Worm (Caenorhabditis elegans) whole organism, L1 larva: Measurements from ENCODE around the gene T04A8.13.
"Not testable (repeated sequence)": the region's sequence is repeated elsewhere in the genome, so short reads cannot be mapped to it uniquely, and the experiment has no call there.

Experiments used
- C04F5.9 ChIP-seq: sonication (generic microtip); optimal IDR thresholded peaks from 2 replicates; lab custom pipeline; 2016; ENCODE audit warnings: missing genetic modification characterization, missing compliant biosample characterization
- C16A3.4 ChIP-seq: fragments of 150-350 bp; optimal IDR thresholded peaks from 2 replicates; lab custom pipeline; 2014; ENCODE audit warnings: missing biosample characterization, missing genetic modification characterization
- aha-1 ChIP-seq: fragments of 150-350 bp; optimal IDR thresholded peaks from 2 replicates; lab custom pipeline; 2014; ENCODE audit warnings: missing biosample characterization, missing genetic modification characterization
- alr-1 ChIP-seq: fragments of 200-800 bp; sonication (Bioruptor generic); optimal IDR thresholded peaks from 2 replicates; lab custom pipeline; 2018; ENCODE audit warnings: borderline replicate concordance, mild to moderate bottlenecking, missing genetic modification characterization, missing compliant biosample characterization
- aly-2 ChIP-seq: fragments of 150-350 bp; optimal IDR thresholded peaks from 2 replicates; lab custom pipeline; 2014; ENCODE audit warnings: missing biosample characterization, missing genetic modification characterization
- ama-1 ChIP-seq: fragments of 150-350 bp; optimal IDR thresholded peaks from 2 replicates; lab custom pipeline; 2014
- blmp-1 ChIP-seq: fragments of 150-350 bp; optimal IDR thresholded peaks from 2 replicates; lab custom pipeline; 2014; ENCODE audit warnings: missing biosample characterization, missing genetic modification characterization
- ceh-8 ChIP-seq: fragments of 200-800 bp; sonication (Bioruptor generic); optimal IDR thresholded peaks from 2 replicates; lab custom pipeline; 2018; ENCODE audit warnings: mild to moderate bottlenecking, missing genetic modification characterization, moderate library complexity, missing compliant biosample characterization
- ceh-82 ChIP-seq, 3 experiments: fragments of 150-350 bp in 1 of 3; sonication (generic microtip) in 2 of 3; optimal IDR thresholded peaks; 2 replicates each; lab custom pipeline; 2014 to 2017; ENCODE audit warnings: missing biosample characterization in 3 of 3, missing genetic modification characterization in 3 of 3
- ceh-90 ChIP-seq: sonication (generic microtip); optimal IDR thresholded peaks from 2 replicates; lab custom pipeline; 2016; ENCODE audit warnings: missing genetic modification characterization, missing compliant biosample characterization
- efl-1 ChIP-seq, 4 experiments: fragments of 150-350 bp; optimal IDR thresholded peaks in 3 of 4; peaks in 1 of 4; 1 replicate in 1 of 4; 2 replicates in 3 of 4; lab custom pipeline; 2014; ENCODE audit warnings: missing biosample characterization in 2 of 4, missing genetic modification characterization in 2 of 4, missing genetic modification reagents in 2 of 4
- egl-27 ChIP-seq, 2 experiments: fragments of 150-350 bp in 1 of 2; sonication (generic microtip); optimal IDR thresholded peaks; 3 replicates each; lab custom pipeline; 2017 to 2018; ENCODE audit warnings: missing biosample characterization in 2 of 2, missing genetic modification characterization in 2 of 2, missing genetic modification reagents in 2 of 2
- elt-2 ChIP-seq: sonication (generic microtip); optimal IDR thresholded peaks from 2 replicates; lab custom pipeline; 2016; ENCODE audit warnings: missing genetic modification characterization, mild to moderate bottlenecking, inconsistent platforms, missing compliant biosample characterization, missing genetic modification reagents
- ets-5 ChIP-seq: fragments of 200-800 bp; sonication (Bioruptor generic); IDR thresholded peaks from 2 replicates; pipeline ENCODE4 v1.3.6; 2022; ENCODE audit warnings: missing genetic modification characterization, missing compliant biosample characterization
- fos-1 ChIP-seq: fragments of 150-350 bp; optimal IDR thresholded peaks from 2 replicates; lab custom pipeline; 2014; ENCODE audit warnings: missing biosample characterization, missing genetic modification characterization
- grh-1 ChIP-seq: fragments of 200-800 bp; sonication (Bioruptor generic); IDR thresholded peaks from 2 replicates; pipeline ENCODE4 v1.3.6; 2022; ENCODE audit warnings: missing genetic modification reagents, missing genetic modification characterization, missing compliant biosample characterization
- hlh-4 ChIP-seq: sonication (generic microtip); optimal IDR thresholded peaks from 2 replicates; lab custom pipeline; 2016; ENCODE audit warnings: mild to moderate bottlenecking, missing genetic modification characterization, missing compliant biosample characterization
- isw-1 ChIP-seq: fragments of 200-800 bp; sonication (Bioruptor generic); IDR thresholded peaks from 2 replicates; pipeline ENCODE4 v1.3.6; 2022; ENCODE audit warnings: missing genetic modification characterization, missing compliant biosample characterization
- lin-14 ChIP-seq: fragments of 200-800 bp; sonication (Bioruptor generic); optimal IDR thresholded peaks from 2 replicates; lab custom pipeline; 2018; ENCODE audit warnings: mild to moderate bottlenecking, missing genetic modification characterization, moderate library complexity, missing compliant biosample characterization
- lir-3 ChIP-seq: sonication (generic microtip); optimal IDR thresholded peaks from 2 replicates; lab custom pipeline; 2016; ENCODE audit warnings: mild to moderate bottlenecking, missing genetic modification characterization, moderate library complexity, missing compliant biosample characterization; ENCODE audit not compliant: poor library complexity
- lsy-2 ChIP-seq, 2 experiments: fragments of 150-350 bp; optimal IDR thresholded peaks; 2 replicates each; lab custom pipeline; 2014; ENCODE audit warnings: missing biosample characterization in 2 of 2, missing genetic modification characterization in 2 of 2
- mab-9 ChIP-seq: fragments of 200-800 bp; sonication (Bioruptor generic); IDR thresholded peaks from 2 replicates; pipeline ENCODE4 v1.3.6; 2022; ENCODE audit warnings: missing genetic modification reagents, missing genetic modification characterization, missing compliant biosample characterization
- mef-2 ChIP-seq: fragments of 150-350 bp; optimal IDR thresholded peaks from 2 replicates; lab custom pipeline; 2014; ENCODE audit warnings: missing biosample characterization, missing genetic modification characterization
- mep-1 ChIP-seq: fragments of 150-350 bp; optimal IDR thresholded peaks from 2 replicates; lab custom pipeline; 2014; ENCODE audit warnings: missing biosample characterization, missing genetic modification characterization
- nhr-19 ChIP-seq: fragments of 200-800 bp; sonication (Bioruptor generic); conservative IDR thresholded peaks from 2 replicates; pipeline ENCODE4 v1.3.6; 2022; ENCODE audit warnings: missing genetic modification characterization, missing compliant biosample characterization
- nhr-20 ChIP-seq: sonication (generic microtip); optimal IDR thresholded peaks from 2 replicates; lab custom pipeline; 2016; ENCODE audit warnings: mild to moderate bottlenecking, missing genetic modification characterization, missing compliant biosample characterization
- nhr-237 ChIP-seq: fragments of 150-350 bp; optimal IDR thresholded peaks from 2 replicates; lab custom pipeline; 2014; ENCODE audit warnings: missing biosample characterization, missing genetic modification characterization
- nhr-28 ChIP-seq: fragments of 150-350 bp; optimal IDR thresholded peaks from 2 replicates; lab custom pipeline; 2014; ENCODE audit warnings: missing biosample characterization, missing genetic modification characterization
- nhr-47 ChIP-seq: sonication (generic microtip); optimal IDR thresholded peaks from 2 replicates; lab custom pipeline; 2016; ENCODE audit warnings: mild to moderate bottlenecking, missing genetic modification characterization, moderate library complexity, missing compliant biosample characterization
- nhr-71 ChIP-seq: sonication (generic microtip); optimal IDR thresholded peaks from 2 replicates; lab custom pipeline; 2016; ENCODE audit warnings: mild to moderate bottlenecking, missing genetic modification characterization, moderate library complexity, missing compliant biosample characterization
- nhr-76 ChIP-seq: sonication (generic microtip); optimal IDR thresholded peaks from 2 replicates; lab custom pipeline; 2017; ENCODE audit warnings: missing biosample characterization, missing genetic modification characterization
- nhr-77 ChIP-seq: fragments of 150-350 bp; optimal IDR thresholded peaks from 2 replicates; lab custom pipeline; 2014; ENCODE audit warnings: missing biosample characterization, missing genetic modification characterization
- nhr-85 ChIP-seq: sonication (generic microtip); peaks from one replicate; lab custom pipeline; 2016; ENCODE audit warnings: missing genetic modification characterization, inconsistent platforms, missing compliant biosample characterization
- rnt-1 ChIP-seq: sonication (generic microtip); optimal IDR thresholded peaks from 2 replicates; lab custom pipeline; 2016; ENCODE audit warnings: mild to moderate bottlenecking, missing genetic modification characterization, moderate library complexity, missing compliant biosample characterization
- skn-1 ChIP-seq: fragments of 150-350 bp; optimal IDR thresholded peaks from 2 replicates; lab custom pipeline; 2014; ENCODE audit warnings: missing biosample characterization, missing genetic modification characterization
- sox-4 ChIP-seq: sonication (generic microtip); optimal IDR thresholded peaks from 2 replicates; lab custom pipeline; 2016; ENCODE audit warnings: missing genetic modification characterization, missing compliant biosample characterization
- sptf-1 ChIP-seq: fragments of 150-350 bp; optimal IDR thresholded peaks from 2 replicates; lab custom pipeline; 2014; ENCODE audit warnings: missing biosample characterization, missing genetic modification characterization
- swsn-7 ChIP-seq: sonication (generic microtip); optimal IDR thresholded peaks from 2 replicates; lab custom pipeline; 2016; ENCODE audit warnings: missing genetic modification characterization, missing compliant biosample characterization
- tbx-2 ChIP-seq: sonication (generic microtip); optimal IDR thresholded peaks from 2 replicates; lab custom pipeline; 2016; ENCODE audit warnings: missing genetic modification characterization, missing compliant biosample characterization
- tlp-1 ChIP-seq: fragments of 150-350 bp; optimal IDR thresholded peaks from 2 replicates; lab custom pipeline; 2014; ENCODE audit warnings: missing biosample characterization, missing genetic modification characterization
- unc-98 ChIP-seq: fragments of 200-800 bp; sonication (Bioruptor generic); IDR thresholded peaks from 2 replicates; pipeline ENCODE4 v1.3.6; 2022; ENCODE audit warnings: missing genetic modification characterization, missing compliant biosample characterization
- zip-4 ChIP-seq: fragments of 200-800 bp; sonication (Bioruptor generic); optimal IDR thresholded peaks from 2 replicates; lab custom pipeline; 2018; ENCODE audit warnings: mild to moderate bottlenecking, missing genetic modification characterization, moderate library complexity, missing compliant biosample characterization

The T04A8.13 gene

DNA sequence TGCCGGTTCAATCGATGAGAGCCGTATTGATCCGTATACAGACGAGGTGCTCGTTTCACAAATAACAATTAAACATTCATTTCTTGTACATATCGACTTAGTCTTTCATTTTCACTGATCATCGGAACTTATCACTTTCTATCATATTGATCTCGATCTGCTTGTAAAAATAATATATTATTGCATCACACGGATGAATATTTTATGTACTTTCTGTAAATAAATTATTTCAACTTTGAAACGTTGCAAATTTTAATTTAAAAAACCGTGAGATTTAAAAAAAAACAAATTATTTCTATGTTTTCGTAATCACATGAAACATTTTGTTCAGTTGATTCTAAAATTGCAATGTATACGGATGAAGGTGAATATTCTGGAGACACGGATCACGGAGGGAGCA is 35.8 kb downstream of the T04A8.13 start, which contains the start of gene twk-6:
Gene twk-6, plus strand, starts transcription at position 301 of the 400 bp plus-strand sequence.
- not testable (repeated sequence) for TF ChIP-seq tbx-2 (tag; lab: Kevin White, UChicago); mef-2 (tag; lab: Kevin White, UChicago); mab-9 (GFP tag; lab: Robert Waterston, UW)

DNA sequence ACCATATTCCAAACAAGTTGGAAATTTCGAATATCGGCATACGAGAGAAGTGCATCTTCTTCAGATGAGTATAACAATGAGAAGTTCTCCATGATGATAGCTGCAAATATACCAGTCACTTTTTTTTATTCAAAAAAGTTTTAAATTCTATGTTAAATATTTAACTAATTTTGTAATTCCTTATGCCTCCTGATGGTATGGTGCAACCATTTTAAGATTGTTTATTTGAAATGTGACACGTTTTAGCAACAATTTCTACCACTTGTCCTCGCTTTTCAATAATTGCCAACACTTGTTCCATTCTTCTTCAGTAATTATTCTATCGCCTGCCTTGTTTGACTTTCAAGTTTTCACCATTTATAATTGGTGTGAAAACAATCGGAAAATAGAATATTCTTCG is 39.2 kb downstream of the T04A8.13 start, which contains the start of gene F17C8.6:
Gene F17C8.6, minus strand, starts transcription at position 101 of the 400 bp plus-strand sequence.
- TF ChIP-seq efl-1 (optimal IDR thresholded peaks at IDR 0.05; lab: Kevin White, UChicago), result no peak
- TF ChIP-seq efl-1 (GFP tag; optimal IDR thresholded peaks at IDR 0.05 in 1 of 2; lab: Kevin White, UChicago), result no peak
- no peak for TF ChIP-seq nhr-85 (tag; lab: Kevin White, UChicago)
- TF ChIP-seq sox-4, result no peak
- TF ChIP-seq ets-5 (GFP tag; lab: Robert Waterston, UW), result no peak
- TF ChIP-seq zip-4, result no peak
- no peak for TF ChIP-seq blmp-1 (tag; lab: Kevin White, UChicago)
- TF ChIP-seq unc-98 (GFP tag; lab: Robert Waterston, UW), result no peak
- no peak for TF ChIP-seq swsn-7
- TF ChIP-seq nhr-77 (tag; lab: Kevin White, UChicago), result no peak
- TF ChIP-seq skn-1 (tag; lab: Kevin White, UChicago), result no peak
- no peak for TF ChIP-seq aly-2 (tag; lab: Kevin White, UChicago)
- TF ChIP-seq fos-1 (tag; lab: Kevin White, UChicago), result no peak
- TF ChIP-seq tlp-1 (tag; lab: Kevin White, UChicago), result no peak
- TF ChIP-seq nhr-71 (tag; lab: Kevin White, UChicago), result no peak
- TF ChIP-seq ceh-82 (tag; optimal IDR thresholded peaks at IDR 0.05; lab: Kevin White, UChicago), result no peak
- no peak for TF ChIP-seq elt-2 (tag; lab: Kevin White, UChicago)

DNA sequence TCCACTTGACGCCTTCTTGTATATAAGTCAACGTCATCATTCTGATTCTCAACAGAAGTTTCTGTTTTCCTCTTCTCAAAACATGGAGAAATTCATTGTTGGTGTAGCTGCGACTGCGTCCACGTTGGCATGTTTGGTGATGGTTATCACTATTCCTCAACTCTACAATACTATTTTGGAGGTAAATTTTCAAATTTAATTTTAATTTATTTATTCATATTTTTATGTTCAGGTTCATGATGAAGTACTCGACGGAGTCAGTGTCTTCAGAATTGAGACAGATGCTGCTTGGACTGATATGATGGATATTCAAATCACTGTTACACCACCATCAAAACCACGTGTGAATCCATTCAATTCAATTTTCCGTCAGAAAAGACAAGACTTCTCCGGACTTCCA is 41.3 kb downstream of the T04A8.13 start, which contains the start of gene col-89:
Gene col-89, plus strand, starts transcription at position 19 of the 400 bp plus-strand sequence.
- TF ChIP-seq ama-1 (lab: Kevin White, UChicago) (no peak), efl-1 (optimal IDR thresholded peaks at IDR 0.05; lab: Kevin White, UChicago) (no peak), efl-1 (GFP tag; optimal IDR thresholded peaks at IDR 0.05 in 1 of 2; lab: Kevin White, UChicago) (peak in 1 of 2 experiments; percentile 66)
- TF ChIP-seq, all 84 proteins: peak for 1

DNA sequence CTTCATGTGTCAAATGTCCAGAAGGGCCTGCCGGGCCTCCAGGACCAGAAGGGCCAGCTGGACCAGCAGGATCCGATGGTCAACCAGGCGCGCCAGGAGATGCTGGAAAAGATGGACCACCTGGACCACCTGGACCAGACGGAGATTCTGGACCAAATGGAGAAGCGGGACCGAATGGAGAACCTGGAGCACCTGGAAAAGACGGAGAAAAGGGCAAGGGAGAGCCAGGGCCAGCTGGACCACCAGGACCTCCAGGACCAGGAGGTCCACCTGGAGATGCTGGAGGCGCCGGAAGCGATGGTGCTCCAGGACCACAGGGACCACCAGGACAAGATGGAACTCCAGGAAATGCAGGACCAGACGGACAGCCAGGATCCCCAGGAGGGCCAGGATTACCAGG is 41.9 kb downstream of the T04A8.13 start:
- TF ChIP-seq rnt-1 (no peak), nhr-237 (tag; lab: Kevin White, UChicago) (no peak), efl-1 (optimal IDR thresholded peaks at IDR 0.05; lab: Kevin White, UChicago) (no peak), efl-1 (GFP tag; optimal IDR thresholded peaks at IDR 0.05 in 1 of 2; lab: Kevin White, UChicago) (peak in 1 of 2 experiments; percentile 10), unc-98 (GFP tag; lab: Robert Waterston, UW) (no peak), lir-3 (tag; lab: Kevin White, UChicago) (no peak)

DNA sequence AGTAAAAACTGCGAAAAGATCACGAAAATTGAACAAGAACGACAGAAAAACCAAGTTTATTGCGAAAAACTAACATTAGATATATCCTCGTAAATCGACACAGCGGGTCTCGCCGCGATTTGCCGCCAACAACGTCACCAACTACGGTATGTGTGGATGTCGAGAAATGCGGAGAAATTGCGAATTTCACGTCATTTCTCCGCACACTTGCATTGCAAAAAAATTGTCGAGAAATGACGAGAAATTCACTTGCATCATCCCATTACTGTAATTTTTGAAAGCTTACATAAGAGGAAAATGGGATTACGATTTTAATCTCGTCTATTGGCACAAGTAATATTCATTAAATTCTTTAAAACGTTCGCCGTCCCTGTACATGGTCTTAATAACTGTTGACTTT is 45.8 kb downstream of the T04A8.13 start:
- TF ChIP-seq mab-9 (GFP tag; lab: Robert Waterston, UW), result 0 out of 2 replicates have a peak, but pooled peaks have one; percentile 34
- peak; percentile 95 for TF ChIP-seq C04F5.9 (tag; lab: Kevin White, UChicago)
- peak in 1 of 2 experiments; percentile 23 for TF ChIP-seq lsy-2 (tag; optimal IDR thresholded peaks at IDR 0.05; lab: Kevin White, UChicago)
- TF ChIP-seq grh-1 (GFP tag; lab: Robert Waterston, UW), result 0 out of 2 replicates have a peak, but pooled peaks have one; percentile 29
- TF ChIP-seq isw-1 (GFP tag; lab: Robert Waterston, UW), result peak; percentile 59
- peak; percentile 64 for TF ChIP-seq nhr-19 (GFP tag; lab: Robert Waterston, UW)

DNA sequence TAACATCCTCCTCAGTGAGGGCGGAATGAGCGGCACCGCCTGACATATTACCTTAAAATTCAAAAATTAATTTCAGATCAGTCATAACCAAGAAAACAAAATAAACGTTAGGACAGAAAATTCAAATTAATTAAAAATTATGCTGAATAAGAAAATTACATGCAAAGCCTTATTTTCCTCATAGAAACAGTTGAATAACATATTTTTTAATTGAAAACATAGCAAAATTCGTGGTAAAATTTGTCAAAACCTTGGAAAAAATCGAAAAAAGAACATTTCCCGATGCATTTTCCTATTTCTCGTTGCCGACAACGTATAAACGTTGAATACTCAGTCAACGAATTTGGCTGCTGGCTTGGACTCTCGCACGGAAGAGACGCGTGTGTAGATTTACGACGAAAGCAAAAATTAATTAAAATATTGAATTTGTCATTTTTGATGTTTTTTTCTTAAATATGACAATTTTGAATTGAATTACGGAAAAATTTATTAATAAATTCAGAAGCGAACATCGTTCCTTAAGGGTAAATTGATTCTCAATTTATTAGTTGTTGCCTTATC is 47.3 kb downstream of the T04A8.13 start, which contains the start of the genes rps-0 and rbg-3:
Gene rps-0, minus strand, starts transcription at position 51 of the 561 bp plus-strand sequence.
Gene rbg-3, plus strand, starts transcription at position 424 of the 561 bp plus-strand sequence.
- TF ChIP-seq nhr-76 (tag; lab: Kevin White, UChicago) (no peak), nhr-28 (tag; lab: Kevin White, UChicago) (no peak), ceh-8 (GFP tag; lab: Kevin White, UChicago) (peak; percentile 90), lir-3 (tag; lab: Kevin White, UChicago) (peak; percentile 75), nhr-20 (tag; lab: Kevin White, UChicago) (peak; percentile 91), lin-14 (GFP tag; lab: Kevin White, UChicago) (peak; percentile 95), egl-27 (tag; optimal IDR thresholded peaks at IDR 0.05; lab: Kevin White, UChicago) (no peak), sptf-1 (tag; lab: Kevin White, UChicago) (no peak), alr-1 (tag; lab: Kevin White, UChicago) (no peak), hlh-4 (no peak), nhr-47 (peak; percentile 95), C16A3.4 (tag; lab: Kevin White, UChicago) (peak; percentile 97), aha-1 (peak; percentile 2), elt-2 (tag; lab: Kevin White, UChicago) (peak; percentile 49), mep-1 (tag; lab: Kevin White, UChicago) (peak; percentile 98), ceh-90 (peak; percentile 20)
